Worm (Caenorhabditis elegans) whole organism, L4 larva: ENCODE measurements around the gene ham-3.

Experiments
- F26F4.8 ChIP-seq: fragments of 200-800 bp; sonication (Bioruptor generic); conservative IDR thresholded peaks from 2 replicates; pipeline ENCODE4 v1.3.6; 2022; ENCODE audit warnings: missing genetic modification characterization, missing compliant biosample characterization
- F44E2.7 ChIP-seq: fragments of 200-800 bp; sonication (Bioruptor generic); IDR thresholded peaks from 2 replicates; pipeline ENCODE4 v2.1.2; 2022; ENCODE audit warnings: missing genetic modification characterization, missing compliant biosample characterization
- F49E8.2 ChIP-seq: sonication (generic microtip); optimal IDR thresholded peaks from 2 replicates; lab custom pipeline; 2016; ENCODE audit warnings: missing compliant biosample characterization, mild to moderate bottlenecking, missing genetic modification characterization, borderline replicate concordance
- T20F7.1 ChIP-seq: fragments of 200-800 bp; sonication (Bioruptor generic); optimal IDR thresholded peaks from 2 replicates; lab custom pipeline; 2018; ENCODE audit warnings: mild to moderate bottlenecking, missing genetic modification characterization, missing compliant biosample characterization
- Y105C5A.15 ChIP-seq: fragments of 200-800 bp; sonication (Bioruptor generic); IDR thresholded peaks from 2 replicates; pipeline ENCODE4 v1.3.6; 2022; ENCODE audit warnings: missing genetic modification characterization, missing compliant biosample characterization
- Y48G9A.11 ChIP-seq: fragments of 200-800 bp; sonication (Bioruptor generic); IDR thresholded peaks from 2 replicates; pipeline ENCODE4 v1.3.6; 2022; ENCODE audit warnings: missing genetic modification reagents, missing genetic modification characterization, missing compliant biosample characterization
- Y5F2A.4 ChIP-seq: fragments of 200-800 bp; sonication (Bioruptor generic); optimal IDR thresholded peaks from 2 replicates; lab custom pipeline; 2018; ENCODE audit warnings: mild to moderate bottlenecking, missing genetic modification characterization, missing compliant biosample characterization
- ZK337.2 ChIP-seq: fragments of 200-800 bp; sonication (Bioruptor generic); IDR thresholded peaks from 2 replicates; pipeline ENCODE4 v1.3.6; 2022; ENCODE audit warnings: missing genetic modification reagents, missing genetic modification characterization, missing compliant biosample characterization
- ama-1 ChIP-seq: fragments of 150-350 bp; optimal IDR thresholded peaks from 2 replicates; lab custom pipeline; 2014; ENCODE audit warnings: inconsistent platforms, mixed read lengths
- ceh-28 ChIP-seq: fragments of 150-350 bp; optimal IDR thresholded peaks from 2 replicates; lab custom pipeline; 2014; ENCODE audit warnings: missing biosample characterization, missing genetic modification reagents, missing genetic modification characterization
- cey-2 ChIP-seq: sonication (generic microtip); optimal IDR thresholded peaks from 3 replicates; lab custom pipeline; 2017; ENCODE audit warnings: missing genetic modification characterization, mild to moderate bottlenecking, missing compliant biosample characterization, antibody characterized with exemption, borderline replicate concordance; ENCODE audit not compliant: insufficient read depth
- ctbp-1 ChIP-seq: fragments of 200-800 bp; sonication (Bioruptor generic); IDR thresholded peaks from 2 replicates; pipeline ENCODE4 v1.3.6; 2022; ENCODE audit warnings: missing genetic modification reagents, missing genetic modification characterization, missing compliant biosample characterization
- daf-12 ChIP-seq: fragments of 150-350 bp; optimal IDR thresholded peaks from 2 replicates; lab custom pipeline; 2014; ENCODE audit warnings: missing biosample characterization, missing genetic modification reagents, missing genetic modification characterization
- daf-16 ChIP-seq, 3 experiments: sonication (generic microtip); optimal IDR thresholded peaks; 2 replicates each; lab custom pipeline; 2016 to 2017; ENCODE audit warnings: missing genetic modification characterization in 3 of 3, missing genetic modification reagents in 3 of 3, mild to moderate bottlenecking in 2 of 3, missing compliant biosample characterization in 2 of 3, missing biosample characterization in 1 of 3, moderate library complexity in 1 of 3
- dmd-8 ChIP-seq: fragments of 200-800 bp; sonication (Bioruptor generic); IDR thresholded peaks from 2 replicates; pipeline ENCODE4 v1.3.6; 2022; ENCODE audit warnings: missing genetic modification characterization, missing compliant biosample characterization
- dpl-1 ChIP-seq: fragments of 150-350 bp; optimal IDR thresholded peaks from 2 replicates; lab custom pipeline; 2014; ENCODE audit warnings: missing biosample characterization, missing genetic modification reagents, missing genetic modification characterization
- duxl-1 ChIP-seq: sonication (generic microtip); optimal IDR thresholded peaks from 2 replicates; lab custom pipeline; 2016; ENCODE audit warnings: mild to moderate bottlenecking, missing genetic modification characterization, moderate library complexity, missing compliant biosample characterization; ENCODE audit not compliant: poor library complexity
- dve-1 ChIP-seq: sonication (generic microtip); optimal IDR thresholded peaks from 2 replicates; lab custom pipeline; 2017; ENCODE audit warnings: antibody characterized with exemption, mild to moderate bottlenecking, missing genetic modification characterization, missing compliant biosample characterization; ENCODE audit not compliant: insufficient read depth
- egl-27 ChIP-seq: sonication (generic microtip); optimal IDR thresholded peaks from 3 replicates; lab custom pipeline; 2017; ENCODE audit warnings: missing biosample characterization, missing genetic modification reagents, missing genetic modification characterization
- egl-43 ChIP-seq: fragments of 200-800 bp; sonication (Bioruptor generic); IDR thresholded peaks from 2 replicates; pipeline ENCODE4 v1.3.6; 2022; ENCODE audit warnings: missing genetic modification reagents, missing genetic modification characterization, missing compliant biosample characterization
- fos-1 ChIP-seq: fragments of 150-350 bp; optimal IDR thresholded peaks from 2 replicates; lab custom pipeline; 2014; ENCODE audit warnings: missing biosample characterization, missing genetic modification characterization
- gei-8 ChIP-seq: fragments of 200-800 bp; sonication (Bioruptor generic); optimal IDR thresholded peaks from 2 replicates; lab custom pipeline; 2018; ENCODE audit warnings: mild to moderate bottlenecking, missing genetic modification characterization, missing compliant biosample characterization
- hif-1 ChIP-seq, 2 experiments: sonication (generic microtip); optimal IDR thresholded peaks; 2 replicates each; lab custom pipeline; 2016 to 2017; ENCODE audit warnings: missing compliant biosample characterization in 2 of 2, missing genetic modification characterization in 2 of 2, missing genetic modification reagents in 2 of 2, missing genotype in 2 of 2, mild to moderate bottlenecking in 1 of 2
- hlh-11 ChIP-seq: fragments of 200-800 bp; sonication (Bioruptor generic); optimal IDR thresholded peaks from 2 replicates; lab custom pipeline; 2018; ENCODE audit warnings: mild to moderate bottlenecking, missing genetic modification characterization, missing compliant biosample characterization
- hmg-1.1 ChIP-seq: fragments of 200-800 bp; sonication (Bioruptor generic); IDR thresholded peaks from 2 replicates; pipeline ENCODE4 v1.3.6; 2022; ENCODE audit warnings: missing genetic modification reagents, missing genetic modification characterization, missing compliant biosample characterization
- jun-1 ChIP-seq: fragments of 150-350 bp; optimal IDR thresholded peaks from 2 replicates; lab custom pipeline; 2014; ENCODE audit warnings: missing biosample characterization, missing genetic modification reagents, missing genetic modification characterization
- lin-29 ChIP-seq: fragments of 200-800 bp; sonication (Bioruptor generic); IDR thresholded peaks from 2 replicates; pipeline ENCODE4 v1.3.6; 2022; ENCODE audit warnings: missing genetic modification reagents, missing genetic modification characterization, missing compliant biosample characterization
- lsy-2 ChIP-seq, 2 experiments: fragments of 150-350 bp in 1 of 2; sonication (generic microtip) in 1 of 2; optimal IDR thresholded peaks; 2 replicates each; lab custom pipeline; 2014 to 2017; ENCODE audit warnings: missing biosample characterization in 2 of 2, missing genetic modification characterization in 2 of 2
- mdt-29 ChIP-seq: fragments of 200-800 bp; sonication (Bioruptor generic); IDR thresholded peaks from 2 replicates; pipeline ENCODE4 v1.3.6; 2022; ENCODE audit warnings: missing genetic modification reagents, missing genetic modification characterization, missing compliant biosample characterization
- mes-2 ChIP-seq: sonication (generic microtip); optimal IDR thresholded peaks from 2 replicates; lab custom pipeline; 2016; ENCODE audit warnings: missing genotype, mild to moderate bottlenecking, missing genetic modification characterization, missing compliant biosample characterization; ENCODE audit not compliant: poor library complexity, severe bottlenecking
- mxl-3 ChIP-seq: fragments of 200-800 bp; sonication (Bioruptor generic); optimal IDR thresholded peaks from 2 replicates; lab custom pipeline; 2018; ENCODE audit warnings: mild to moderate bottlenecking, missing genetic modification characterization, missing compliant biosample characterization
- nhr-10 ChIP-seq: fragments of 150-350 bp; optimal IDR thresholded peaks from 2 replicates; lab custom pipeline; 2014; ENCODE audit warnings: missing biosample characterization, missing genetic modification characterization
- nhr-28 ChIP-seq: fragments of 150-350 bp; optimal IDR thresholded peaks from 2 replicates; lab custom pipeline; 2014; ENCODE audit warnings: missing biosample characterization, missing genetic modification characterization
- nhr-41 ChIP-seq: fragments of 200-800 bp; sonication (Bioruptor generic); IDR thresholded peaks from 2 replicates; pipeline ENCODE4 v1.3.6; 2022; ENCODE audit warnings: missing genetic modification reagents, missing genetic modification characterization, missing compliant biosample characterization
- nhr-77 ChIP-seq: fragments of 150-350 bp; optimal IDR thresholded peaks from 2 replicates; lab custom pipeline; 2014; ENCODE audit warnings: missing biosample characterization, missing genetic modification characterization
- pha-4 ChIP-seq, 2 experiments: fragments of 150-350 bp in 1 of 2; fragments of 200-800 bp in 1 of 2; sonication (Bioruptor generic) in 1 of 2; IDR thresholded peaks in 1 of 2; optimal IDR thresholded peaks in 1 of 2; 2 replicates each; pipeline versions ENCODE4 v1.3.6 to Lab custom; 2014 to 2022; ENCODE audit warnings: missing genetic modification characterization in 2 of 2, missing genetic modification reagents in 2 of 2, missing biosample characterization in 1 of 2, missing compliant biosample characterization in 1 of 2
- pqm-1 ChIP-seq: sonication (generic microtip); optimal IDR thresholded peaks from 2 replicates; lab custom pipeline; 2017; ENCODE audit warnings: missing biosample characterization, missing genetic modification characterization
- rbr-2 ChIP-seq: sonication (generic microtip); optimal IDR thresholded peaks from 2 replicates; lab custom pipeline; 2016; ENCODE audit warnings: missing genotype, missing genetic modification characterization, missing compliant biosample characterization
- sdz-12 ChIP-seq: fragments of 200-800 bp; sonication (Bioruptor generic); optimal IDR thresholded peaks from 2 replicates; lab custom pipeline; 2018; ENCODE audit warnings: mild to moderate bottlenecking, missing genetic modification characterization, missing compliant biosample characterization
- set-16 ChIP-seq: fragments of 200-800 bp; sonication (Bioruptor generic); IDR thresholded peaks from 2 replicates; pipeline ENCODE4 v1.3.6; 2022; ENCODE audit warnings: missing genetic modification reagents, missing genetic modification characterization, missing compliant biosample characterization
- unc-130 ChIP-seq: sonication (generic microtip); optimal IDR thresholded peaks from 2 replicates; lab custom pipeline; 2016; ENCODE audit warnings: missing genetic modification reagents, missing genetic modification characterization, missing compliant biosample characterization
- unc-39 ChIP-seq: sonication (generic microtip); optimal IDR thresholded peaks from 2 replicates; lab custom pipeline; 2017; ENCODE audit warnings: missing biosample characterization, missing genetic modification characterization
- vab-7 ChIP-seq: fragments of 200-800 bp; sonication (Bioruptor generic); IDR thresholded peaks from 2 replicates; pipeline ENCODE4 v1.3.6; 2022; ENCODE audit warnings: missing genetic modification reagents, missing genetic modification characterization, missing compliant biosample characterization
- zip-11 ChIP-seq: fragments of 200-800 bp; sonication (Bioruptor generic); IDR thresholded peaks from 2 replicates; pipeline ENCODE4 v1.3.6; 2022; ENCODE audit warnings: missing genetic modification characterization, missing compliant biosample characterization
- ztf-11 ChIP-seq: fragments of 150-350 bp; optimal IDR thresholded peaks from 2 replicates; lab custom pipeline; 2014; ENCODE audit warnings: missing biosample characterization, missing genetic modification characterization

ham-3 gene

DNA sequence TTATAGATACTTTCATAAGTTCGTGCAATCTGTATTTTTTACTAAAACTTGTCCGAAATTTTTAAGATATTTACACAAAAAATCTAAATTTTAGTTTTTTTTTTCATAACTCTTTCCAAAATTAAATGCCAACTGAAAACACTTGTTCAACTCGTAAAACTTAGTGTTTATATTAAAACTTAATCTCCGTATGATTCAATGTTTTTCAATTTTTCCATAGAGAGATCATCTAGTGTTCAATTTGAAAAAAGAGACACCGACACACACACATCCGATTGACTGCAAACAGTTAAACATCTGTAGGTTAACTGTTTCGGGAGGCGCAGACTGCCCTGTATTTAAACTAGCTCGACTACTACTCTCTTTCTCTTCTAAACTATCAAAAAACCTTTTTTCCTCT, 11.6 kb upstream of the ham-3 start, which contains the start of gene T16H12.9:
T16H12.9 (plus strand) TSS at position 301 of the 400 bp plus-strand sequence.
- TF ChIP-seq daf-16 (GFP tag; optimal IDR thresholded peaks at IDR 0.05; lab: Kevin White, UChicago) (no peak), daf-16 (tag; optimal IDR thresholded peaks at IDR 0.05; lab: Kevin White, UChicago) (no peak), Y48G9A.11 (GFP tag; lab: Robert Waterston, UW) (no peak), hlh-11 (tag; lab: Kevin White, UChicago) (no peak), dve-1 (tag; lab: Kevin White, UChicago) (no peak), rbr-2 (no peak), lsy-2 (tag; optimal IDR thresholded peaks at IDR 0.05; lab: Kevin White, UChicago) (no peak), mdt-29 (no peak), egl-27 (no peak)

DNA sequence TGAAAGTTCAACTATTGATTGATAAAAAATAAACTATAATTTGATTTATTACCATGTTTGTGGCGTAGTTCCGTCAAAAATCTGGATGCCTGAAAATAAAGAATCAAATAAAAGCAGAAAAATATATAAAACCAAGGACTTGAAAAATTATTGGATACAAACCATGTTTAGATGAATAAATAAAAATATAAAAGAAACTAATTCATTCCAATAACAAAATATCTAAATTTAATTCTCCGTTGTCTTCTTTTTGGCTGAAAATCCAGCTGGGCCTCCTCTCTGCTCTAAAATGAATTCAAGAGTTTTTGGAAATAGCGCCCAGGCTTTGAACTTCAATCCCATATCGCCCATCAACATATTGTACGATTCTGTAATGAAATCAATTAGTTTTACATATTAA, 7.6 kb upstream of the ham-3 start, which contains the start of gene vps-29:
vps-29 (minus strand) TSS at position 101 of the 400 bp plus-strand sequence.
- TF ChIP-seq nhr-10 (no peak), duxl-1 (no peak), nhr-77 (no peak), Y5F2A.4 (GFP tag; lab: Kevin White, UChicago) (no peak), F49E8.2 (no peak), zip-11 (no peak), jun-1 (no peak), hmg-1.1 (GFP tag; lab: Robert Waterston, UW) (no peak)

DNA sequence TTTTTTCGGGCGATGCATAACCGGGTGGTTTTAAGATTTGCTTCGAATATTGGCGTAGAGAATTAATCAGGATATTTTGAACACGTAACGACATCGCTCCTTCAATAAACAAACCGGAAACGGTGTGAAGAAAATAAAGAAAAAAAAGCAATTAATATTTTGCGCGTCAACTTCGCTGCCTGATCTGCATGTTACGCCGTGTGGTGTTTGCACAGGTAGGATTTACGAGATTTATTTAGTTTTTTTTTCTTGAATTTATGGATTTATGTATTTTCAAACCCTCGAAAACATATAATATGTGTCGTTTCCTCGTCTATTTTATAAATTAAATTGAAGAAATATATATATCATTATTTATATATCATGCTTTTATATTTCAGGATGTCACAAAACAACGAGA, 5.9 kb upstream of the ham-3 start, which contains the start of the genes ZK1128.1 and mett-10:
ZK1128.1 (minus strand) TSS at position 99 of the 400 bp plus-strand sequence.
mett-10 (plus strand) TSS at position 375 of the 400 bp plus-strand sequence.
- TF ChIP-seq hif-1 (tag; optimal IDR thresholded peaks at IDR 0.05; lab: Kevin White, UChicago) = no peak
- TF ChIP-seq fos-1 = no peak
- TF ChIP-seq egl-43 (GFP tag; lab: Robert Waterston, UW) = no peak
- TF ChIP-seq dpl-1 (GFP tag; lab: Kevin White, UChicago) = peak; percentile 33
- no peak for TF ChIP-seq daf-12
- TF ChIP-seq hlh-11 (tag; lab: Kevin White, UChicago) = no peak
- no peak for TF ChIP-seq pqm-1 (tag; lab: Kevin White, UChicago)
- TF ChIP-seq F49E8.2 = no peak
- TF ChIP-seq dve-1 (tag; lab: Kevin White, UChicago) = peak; percentile 9
- TF ChIP-seq Y48G9A.11 (GFP tag; lab: Robert Waterston, UW) = no peak
- TF ChIP-seq nhr-28 (tag; lab: Kevin White, UChicago) = no peak
- no peak for TF ChIP-seq nhr-41
- no peak for TF ChIP-seq gei-8
- no peak for TF ChIP-seq vab-7 (GFP tag; lab: Robert Waterston, UW)
- TF ChIP-seq Y105C5A.15 (GFP tag; lab: Robert Waterston, UW) = no peak
- TF ChIP-seq ctbp-1 (GFP tag; lab: Robert Waterston, UW) = no peak
- TF ChIP-seq F26F4.8 (GFP tag; lab: Robert Waterston, UW) = no peak
- TF ChIP-seq ZK337.2 (GFP tag; lab: Robert Waterston, UW) = no peak
- no peak for TF ChIP-seq egl-27
- TF ChIP-seq F44E2.7 (GFP tag; lab: Robert Waterston, UW) = no peak
- no peak for TF ChIP-seq rbr-2
- TF ChIP-seq duxl-1 = no peak
- TF ChIP-seq lin-29 = no peak
- TF ChIP-seq unc-130 (GFP tag; lab: Kevin White, UChicago) = no peak
- 0 out of 2 replicates have a peak, but pooled peaks have one; percentile 13 for TF ChIP-seq hmg-1.1 (GFP tag; lab: Robert Waterston, UW)
- TF ChIP-seq daf-16 (GFP tag; optimal IDR thresholded peaks at IDR 0.05; lab: Kevin White, UChicago) = no peak
- TF ChIP-seq daf-16 (tag; optimal IDR thresholded peaks at IDR 0.05; lab: Kevin White, UChicago) = no peak
- no peak for TF ChIP-seq ama-1
- TF ChIP-seq sdz-12 (GFP tag; lab: Kevin White, UChicago) = no peak
- TF ChIP-seq unc-39 (tag; lab: Kevin White, UChicago) = no peak
- no peak for TF ChIP-seq mxl-3 (GFP tag; lab: Kevin White, UChicago)
- no peak for TF ChIP-seq ceh-28 (tag; lab: Kevin White, UChicago)
- TF ChIP-seq set-16 (GFP tag; lab: Robert Waterston, UW) = no peak
- TF ChIP-seq cey-2 (tag; lab: Kevin White, UChicago) = no peak
- TF ChIP-seq ztf-11 (tag; lab: Kevin White, UChicago) = no peak
- peak in 1 of 2 experiments; percentile 68 for TF ChIP-seq lsy-2 (tag; optimal IDR thresholded peaks at IDR 0.05; lab: Kevin White, UChicago)
- peak; percentile 45 for TF ChIP-seq mes-2 (tag; lab: Kevin White, UChicago)
- no peak for TF ChIP-seq dmd-8
- TF ChIP-seq pha-4 (GFP tag; IDR thresholded peaks at IDR 0.05; lab: Robert Waterston, UW) = no peak
- no peak for TF ChIP-seq pha-4 (tag; optimal IDR thresholded peaks at IDR 0.05; lab: Kevin White, UChicago)
- no peak for TF ChIP-seq T20F7.1 (GFP tag; lab: Kevin White, UChicago)
